Worm (Caenorhabditis elegans): ENCODE data around the gene ZC250.5.
A peak's percentile ranks its signal among the peaks of the same experiment; 100 is the strongest.

Gene ZC250.5

ce11 chrV:5838576-5839366 is 33.2 kb downstream of the ZC250.5 start, which contains the start of gene F26F12.2:
TSS of gene F26F12.2 (minus strand) at chrV:5838613.
- no peak for TF ChIP-seq nhr-77 (tag; optimal IDR thresholded peaks at IDR 0.05)
- TF ChIP-seq sem-4 (tag; optimal IDR thresholded peaks at IDR 0.05) = no peak
- no peak for TF ChIP-seq gmeb-1 (tag; optimal IDR thresholded peaks at IDR 0.05)
- TF ChIP-seq R02D3.7 (tag; optimal IDR thresholded peaks at IDR 0.05) = no peak
- no peak for TF ChIP-seq nhr-237 (tag; optimal IDR thresholded peaks at IDR 0.05)
- TF ChIP-seq lsy-2 (tag; optimal IDR thresholded peaks at IDR 0.05) = peak in 1 of 2 experiments; percentile 6
- no peak for TF ChIP-seq fos-1 (tag; optimal IDR thresholded peaks at IDR 0.05)
- TF ChIP-seq lin-11 (tag; optimal IDR thresholded peaks at IDR 0.05) = no peak
- peak; percentile 2 for TF ChIP-seq sma-3 (GFP tag; optimal IDR thresholded peaks at IDR 0.05)
- peak; percentile 30 for TF ChIP-seq C34F6.9 (tag; optimal IDR thresholded peaks at IDR 0.05)
- TF ChIP-seq alr-1 (tag; optimal IDR thresholded peaks at IDR 0.05) = no peak
- TF ChIP-seq ztf-1 (GFP tag; conservative IDR thresholded peaks at IDR 0.05) = no peak
- TF ChIP-seq nhr-6 (tag; optimal IDR thresholded peaks at IDR 0.05) = no peak
- TF ChIP-seq nhr-11 (tag; optimal IDR thresholded peaks at IDR 0.05) = no peak
- TF ChIP-seq elt-1 (tag; optimal IDR thresholded peaks at IDR 0.05) = no peak
- TF ChIP-seq zag-1 (tag; optimal IDR thresholded peaks at IDR 0.05) = no peak
- no peak for TF ChIP-seq nhr-21 (tag; optimal IDR thresholded peaks at IDR 0.05)
- peak; percentile 76 for TF ChIP-seq nhr-25 (tag; optimal IDR thresholded peaks at IDR 0.05)
- no peak for TF ChIP-seq snpc-4 (tag; optimal IDR thresholded peaks at IDR 0.05)
- no peak for TF ChIP-seq ceh-16 (tag; optimal IDR thresholded peaks at IDR 0.05)
- no peak for TF ChIP-seq ztf-11 (tag; optimal IDR thresholded peaks at IDR 0.05)
- no peak for TF ChIP-seq egl-27 (tag; optimal IDR thresholded peaks at IDR 0.05)
- TF ChIP-seq elt-3 (tag; optimal IDR thresholded peaks at IDR 0.05) = no peak
- no peak for TF ChIP-seq Y55F3AM.14 (GFP tag; optimal IDR thresholded peaks at IDR 0.05)
- TF ChIP-seq unc-55 (GFP tag; optimal IDR thresholded peaks at IDR 0.05) = no peak
- TF ChIP-seq blmp-1 (tag; optimal IDR thresholded peaks at IDR 0.05; ENCODE audit: insufficient read depth) = peak; percentile 58
- TF ChIP-seq sma-9 (GFP tag; optimal IDR thresholded peaks at IDR 0.05) = no peak
- no peak for TF ChIP-seq sma-9 (tag; optimal IDR thresholded peaks at IDR 0.05)
- no peak for TF ChIP-seq ceh-82 (tag; optimal IDR thresholded peaks at IDR 0.05)
- no peak for TF ChIP-seq F13H6.1 (tag; optimal IDR thresholded peaks at IDR 0.05)
- no peak for TF ChIP-seq peb-1 (tag; optimal IDR thresholded peaks at IDR 0.05)
- TF ChIP-seq ztf-4 (tag; optimal IDR thresholded peaks at IDR 0.05) = peak; percentile 47
- TF ChIP-seq ZK546.5 (tag; optimal IDR thresholded peaks at IDR 0.05) = no peak
- TF ChIP-seq lin-39 (tag; optimal IDR thresholded peaks at IDR 0.05) = no peak
- no peak for TF ChIP-seq aly-2 (tag; optimal IDR thresholded peaks at IDR 0.05)
- no peak for TF ChIP-seq dmd-4 (tag; optimal IDR thresholded peaks at IDR 0.05)
- TF ChIP-seq nhr-12 (tag; optimal IDR thresholded peaks at IDR 0.05) = no peak
- no peak for TF ChIP-seq crh-2 (tag; optimal IDR thresholded peaks at IDR 0.05)
- no peak for TF ChIP-seq nhr-10 (tag; optimal IDR thresholded peaks at IDR 0.05)
- no peak for TF ChIP-seq nhr-23 (tag; optimal IDR thresholded peaks at IDR 0.05)
- peak; percentile 17 for TF ChIP-seq nhr-129 (tag; optimal IDR thresholded peaks at IDR 0.05)
- no peak for TF ChIP-seq skn-1 (tag; optimal IDR thresholded peaks at IDR 0.05)
- TF ChIP-seq ama-1 (optimal IDR thresholded peaks at IDR 0.05) = peak; percentile 77
- TF ChIP-seq unc-39 (tag; optimal IDR thresholded peaks at IDR 0.05) = no peak
- no peak for TF ChIP-seq unc-62 (GFP tag; optimal IDR thresholded peaks at IDR 0.05)
- no peak for TF ChIP-seq mab-5 (tag; optimal IDR thresholded peaks at IDR 0.05)
- no peak for TF ChIP-seq lin-13 (GFP tag; optimal IDR thresholded peaks at IDR 0.05)
- TF ChIP-seq mbf-1 (tag; optimal IDR thresholded peaks at IDR 0.05) = no peak
- no peak for TF ChIP-seq mdl-1 (tag; optimal IDR thresholded peaks at IDR 0.05)

All from whole organism, L2 larva.